Worm (Caenorhabditis elegans) whole organism, late embryonic: ENCODE data around the gene clec-20.

Source experiments
- K02D7.2 ChIP-seq: sonication (generic microtip); optimal IDR thresholded peaks from 2 replicates; lab custom pipeline; 2017; ENCODE audit warnings: mild to moderate bottlenecking, missing genetic modification characterization, missing compliant biosample characterization
- K09A11.1 ChIP-seq: sonication (generic microtip); optimal IDR thresholded peaks from 2 replicates; lab custom pipeline; 2017; ENCODE audit warnings: antibody characterized with exemption, mild to moderate bottlenecking, missing genetic modification characterization, missing compliant biosample characterization; ENCODE audit not compliant: insufficient read depth
- ceh-19 ChIP-seq: fragments of 200-800 bp; sonication (Bioruptor generic); optimal IDR thresholded peaks from 2 replicates; lab custom pipeline; 2018; ENCODE audit warnings: mild to moderate bottlenecking, missing genetic modification characterization, missing compliant biosample characterization
- fkh-10 ChIP-seq: fragments of 150-350 bp; optimal IDR thresholded peaks from 2 replicates; lab custom pipeline; 2014; ENCODE audit warnings: missing biosample characterization, missing genetic modification reagents, missing genetic modification characterization
- hlh-15 ChIP-seq: sonication (generic microtip); optimal IDR thresholded peaks from 2 replicates; lab custom pipeline; 2016; ENCODE audit warnings: missing genetic modification characterization, missing compliant biosample characterization
- madf-2 ChIP-seq: sonication (generic microtip); optimal IDR thresholded peaks from 2 replicates; lab custom pipeline; 2017; ENCODE audit warnings: missing genetic modification characterization, missing compliant biosample characterization
- npax-4 ChIP-seq: sonication (generic microtip); optimal IDR thresholded peaks from 2 replicates; lab custom pipeline; 2016; ENCODE audit warnings: missing genetic modification characterization, missing compliant biosample characterization
- pat-9 ChIP-seq: fragments of 200-800 bp; sonication (Bioruptor generic); optimal IDR thresholded peaks from 2 replicates; lab custom pipeline; 2018; ENCODE audit warnings: mild to moderate bottlenecking, missing genetic modification characterization, moderate library complexity, missing compliant biosample characterization
- pros-1 ChIP-seq: fragments of 150-350 bp; optimal IDR thresholded peaks from 2 replicates; lab custom pipeline; 2014; ENCODE audit warnings: missing biosample characterization, missing genetic modification reagents, missing genetic modification characterization
- sox-2 ChIP-seq: fragments of 200-800 bp; sonication (Bioruptor generic); IDR thresholded peaks from 2 replicates; pipeline ENCODE4 v1.3.6; 2022; ENCODE audit warnings: missing genetic modification reagents, missing genetic modification characterization, missing compliant biosample characterization
- unc-86 ChIP-seq: sonication (generic microtip); optimal IDR thresholded peaks from 2 replicates; lab custom pipeline; 2016; ENCODE audit warnings: missing genetic modification characterization, missing compliant biosample characterization

DNA sequence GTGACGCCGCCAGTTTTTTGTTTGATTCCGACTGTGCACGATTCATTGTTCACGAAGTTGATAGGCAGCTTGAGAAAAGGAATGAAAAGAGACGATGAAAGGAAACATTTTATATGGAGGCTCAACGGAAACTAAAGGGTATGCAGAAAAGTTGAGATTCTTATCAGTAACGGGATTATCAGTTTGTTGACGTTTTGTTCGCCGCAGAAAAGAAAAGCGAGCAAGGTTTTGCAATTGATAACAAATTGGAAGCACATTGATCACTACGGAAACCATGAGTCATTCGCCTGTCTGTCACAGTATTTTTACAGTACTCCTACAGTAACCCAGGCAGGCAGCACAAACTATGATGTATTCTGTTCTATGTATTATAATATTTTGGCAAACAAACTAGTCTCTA lies 40.9 kb upstream of the clec-20 start:
- no peak for TF ChIP-seq K09A11.1
- TF ChIP-seq ceh-19: no peak
- TF ChIP-seq hlh-15 (tag; lab: Kevin White, UChicago): no peak
- no peak for TF ChIP-seq fkh-10 (GFP tag; lab: Kevin White, UChicago)
- no peak for TF ChIP-seq sox-2 (GFP tag; lab: Robert Waterston, UW)
- TF ChIP-seq madf-2 (tag; lab: Kevin White, UChicago): no peak
- no peak for TF ChIP-seq pat-9 (tag; lab: Kevin White, UChicago)
- TF ChIP-seq unc-86 (tag; lab: Kevin White, UChicago): no peak
- TF ChIP-seq K02D7.2 (tag; lab: Kevin White, UChicago): no peak
- no peak for TF ChIP-seq npax-4 (tag; lab: Kevin White, UChicago)
- no peak for TF ChIP-seq pros-1
